Worm (Caenorhabditis elegans) whole organism, L2 larva: ENCODE measurements around the gene dsl-1.
"Not testable (repeated sequence)": the region's sequence is repeated elsewhere in the genome, so short reads cannot be mapped to it uniquely, and the experiment has no call there.

Experiments used
- C34F6.9 ChIP-seq: fragments of 150-350 bp; optimal IDR thresholded peaks from 2 replicates; lab custom pipeline; 2014; ENCODE audit warnings: missing biosample characterization, missing genetic modification characterization
- F13H6.1 ChIP-seq: sonication (generic microtip); optimal IDR thresholded peaks from 2 replicates; lab custom pipeline; 2016; ENCODE audit warnings: missing genetic modification characterization, missing compliant biosample characterization
- Y55F3AM.14 ChIP-seq: fragments of 200-800 bp; sonication (Bioruptor generic); optimal IDR thresholded peaks from 2 replicates; lab custom pipeline; 2018; ENCODE audit warnings: mild to moderate bottlenecking, missing genetic modification characterization, missing compliant biosample characterization
- ZK546.5 ChIP-seq: sonication (generic microtip); optimal IDR thresholded peaks from 2 replicates; lab custom pipeline; 2017; ENCODE audit warnings: missing biosample characterization, missing genetic modification characterization
- alr-1 ChIP-seq: fragments of 150-350 bp; optimal IDR thresholded peaks from 2 replicates; lab custom pipeline; 2014; ENCODE audit warnings: missing biosample characterization, missing genetic modification characterization
- aly-2 ChIP-seq: fragments of 150-350 bp; optimal IDR thresholded peaks from 2 replicates; lab custom pipeline; 2014; ENCODE audit warnings: missing biosample characterization, missing genetic modification characterization
- blmp-1 ChIP-seq: sonication (generic microtip); optimal IDR thresholded peaks from 2 replicates; lab custom pipeline; 2017; ENCODE audit warnings: missing genetic modification characterization, mild to moderate bottlenecking, missing compliant biosample characterization, antibody characterized with exemption, moderate library complexity; ENCODE audit not compliant: insufficient read depth
- crh-2 ChIP-seq: sonication (generic microtip); optimal IDR thresholded peaks from 2 replicates; lab custom pipeline; 2017; ENCODE audit warnings: missing biosample characterization, missing genetic modification characterization
- egl-27 ChIP-seq: sonication (generic microtip); optimal IDR thresholded peaks from 3 replicates; lab custom pipeline; 2017; ENCODE audit warnings: missing biosample characterization, missing genetic modification reagents, missing genetic modification characterization
- elt-1 ChIP-seq: fragments of 150-350 bp; optimal IDR thresholded peaks from 2 replicates; lab custom pipeline; 2014; ENCODE audit warnings: missing biosample characterization, missing genetic modification characterization
- elt-3 ChIP-seq: sonication (generic microtip); optimal IDR thresholded peaks from 2 replicates; lab custom pipeline; 2017; ENCODE audit warnings: missing biosample characterization, missing genetic modification characterization
- gmeb-1 ChIP-seq: fragments of 150-350 bp; optimal IDR thresholded peaks from 2 replicates; lab custom pipeline; 2014; ENCODE audit warnings: missing biosample characterization, missing genetic modification characterization
- lin-11 ChIP-seq: fragments of 150-350 bp; sonication (generic microtip); optimal IDR thresholded peaks from 2 replicates; lab custom pipeline; 2014; ENCODE audit warnings: missing biosample characterization, missing genetic modification characterization, inconsistent platforms, mixed read lengths
- lin-13 ChIP-seq: fragments of 150-350 bp; optimal IDR thresholded peaks from 2 replicates; lab custom pipeline; 2014; ENCODE audit warnings: missing biosample characterization, missing genetic modification reagents, missing genetic modification characterization
- lsy-2 ChIP-seq, 2 experiments: fragments of 150-350 bp in 1 of 2; sonication (generic microtip) in 1 of 2; optimal IDR thresholded peaks; 2 replicates each; lab custom pipeline; 2014 to 2017; ENCODE audit warnings: missing biosample characterization in 2 of 2, missing genetic modification characterization in 2 of 2
- mbf-1 ChIP-seq: sonication (generic microtip); optimal IDR thresholded peaks from 2 replicates; lab custom pipeline; 2017; ENCODE audit warnings: missing biosample characterization, missing genetic modification characterization
- mdl-1 ChIP-seq, 2 experiments: fragments of 150-350 bp in 1 of 2; sonication (generic microtip) in 1 of 2; optimal IDR thresholded peaks; 2 replicates each; lab custom pipeline; 2017; ENCODE audit warnings: missing biosample characterization in 2 of 2, missing genetic modification characterization in 2 of 2
- nhr-10 ChIP-seq: sonication (generic microtip); optimal IDR thresholded peaks from 2 replicates; lab custom pipeline; 2017; ENCODE audit warnings: missing biosample characterization, missing genetic modification characterization
- nhr-11 ChIP-seq: fragments of 150-350 bp; optimal IDR thresholded peaks from 2 replicates; lab custom pipeline; 2014; ENCODE audit warnings: missing biosample characterization, missing genetic modification characterization
- nhr-12 ChIP-seq: fragments of 150-350 bp; optimal IDR thresholded peaks from 2 replicates; lab custom pipeline; 2014; ENCODE audit warnings: missing biosample characterization, missing genetic modification characterization
- nhr-129 ChIP-seq: fragments of 150-350 bp; optimal IDR thresholded peaks from 2 replicates; lab custom pipeline; 2014; ENCODE audit warnings: missing biosample characterization, missing genetic modification characterization
- nhr-23 ChIP-seq: fragments of 150-350 bp; optimal IDR thresholded peaks from 2 replicates; lab custom pipeline; 2014; ENCODE audit warnings: missing biosample characterization, missing genetic modification reagents, missing genetic modification characterization
- nhr-6 ChIP-seq: fragments of 150-350 bp; optimal IDR thresholded peaks from 2 replicates; lab custom pipeline; 2014; ENCODE audit warnings: missing biosample characterization, missing genetic modification characterization
- nhr-77 ChIP-seq: fragments of 150-350 bp; optimal IDR thresholded peaks from 2 replicates; lab custom pipeline; 2014; ENCODE audit warnings: missing biosample characterization, missing genetic modification characterization
- peb-1 ChIP-seq: fragments of 150-350 bp; optimal IDR thresholded peaks from 2 replicates; lab custom pipeline; 2014; ENCODE audit warnings: missing biosample characterization, missing genetic modification characterization
- sem-4 ChIP-seq: fragments of 150-350 bp; optimal IDR thresholded peaks from 2 replicates; lab custom pipeline; 2014; ENCODE audit warnings: missing biosample characterization, missing genetic modification reagents, missing genetic modification characterization
- skn-1 ChIP-seq: sonication (generic microtip); optimal IDR thresholded peaks from 2 replicates; lab custom pipeline; 2017; ENCODE audit warnings: missing biosample characterization, missing genetic modification characterization
- snpc-4 ChIP-seq: fragments of 150-350 bp; optimal IDR thresholded peaks from 2 replicates; lab custom pipeline; 2014; ENCODE audit warnings: missing biosample characterization, missing genetic modification characterization
- unc-39 ChIP-seq: fragments of 150-350 bp; optimal IDR thresholded peaks from 2 replicates; lab custom pipeline; 2014; ENCODE audit warnings: missing biosample characterization, missing genetic modification characterization
- unc-55 ChIP-seq: fragments of 150-350 bp; sonication (generic microtip); optimal IDR thresholded peaks from 3 replicates; lab custom pipeline; 2014; ENCODE audit warnings: missing biosample characterization, missing genetic modification reagents, missing genetic modification characterization
- unc-62 ChIP-seq: fragments of 150-350 bp; optimal IDR thresholded peaks from 2 replicates; lab custom pipeline; 2014; ENCODE audit warnings: missing biosample characterization, missing genetic modification reagents, missing genetic modification characterization
- zag-1 ChIP-seq: fragments of 150-350 bp; optimal IDR thresholded peaks from 2 replicates; lab custom pipeline; 2014; ENCODE audit warnings: missing biosample characterization, missing genetic modification characterization
- ztf-11 ChIP-seq: sonication (generic microtip); optimal IDR thresholded peaks from 2 replicates; lab custom pipeline; 2017; ENCODE audit warnings: missing biosample characterization, missing genetic modification characterization
- ztf-4 ChIP-seq: fragments of 150-350 bp; optimal IDR thresholded peaks from 2 replicates; lab custom pipeline; 2014; ENCODE audit warnings: missing biosample characterization, missing genetic modification characterization

dsl-1 gene

DNA sequence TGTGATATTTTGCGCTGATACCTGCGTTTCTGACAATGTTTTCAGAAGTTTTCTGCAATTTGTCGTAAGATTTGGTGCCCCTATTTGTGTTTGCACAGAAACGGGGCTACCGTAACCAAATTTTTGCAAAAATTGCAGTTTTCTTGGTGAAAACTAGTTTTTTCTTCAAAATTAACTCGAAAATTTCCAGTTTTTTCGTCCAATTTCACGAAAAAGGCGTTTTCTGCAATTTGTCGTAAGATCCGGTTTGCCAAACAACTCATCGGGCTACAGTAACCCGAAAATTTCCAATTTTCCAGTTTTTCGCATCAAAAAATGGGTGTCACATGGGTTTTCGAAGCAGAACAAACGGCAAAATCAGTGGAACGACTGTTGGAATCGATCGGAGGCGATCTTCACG lies 20.4 kb downstream of the dsl-1 start, which contains the start of gene mdt-20:
Gene mdt-20, plus strand, starts transcription at position 301 of the 400 bp plus-strand sequence.
- not testable (repeated sequence) for TF ChIP-seq elt-1 (tag; lab: Kevin White, UChicago); ztf-11; nhr-23 (tag; lab: Kevin White, UChicago)

DNA sequence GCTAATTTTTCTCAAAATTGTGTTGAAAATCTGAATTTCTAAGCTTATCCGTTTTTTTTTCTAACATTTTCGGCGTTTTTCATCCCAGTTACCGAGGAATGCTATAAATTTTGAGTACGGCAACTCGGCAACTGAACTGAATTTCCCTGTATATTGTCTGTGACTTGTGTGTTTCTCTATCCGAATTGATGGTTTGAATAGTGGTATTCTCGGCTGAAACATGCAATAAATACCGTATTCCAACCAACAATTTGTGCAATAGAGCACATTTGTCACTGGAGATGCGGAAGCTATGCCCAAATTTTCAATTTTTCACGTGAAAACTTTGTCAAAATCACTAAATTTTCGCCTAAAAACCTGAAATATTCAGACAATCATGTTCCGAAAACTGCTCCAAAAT lies 25.6 kb downstream of the dsl-1 start, which contains the start of gene rmif-2:
Gene rmif-2, plus strand, starts transcription at position 301 of the 400 bp plus-strand sequence.
- TF ChIP-seq zag-1, ztf-4, unc-39 (tag; lab: Kevin White, UChicago): not testable (repeated sequence)

DNA sequence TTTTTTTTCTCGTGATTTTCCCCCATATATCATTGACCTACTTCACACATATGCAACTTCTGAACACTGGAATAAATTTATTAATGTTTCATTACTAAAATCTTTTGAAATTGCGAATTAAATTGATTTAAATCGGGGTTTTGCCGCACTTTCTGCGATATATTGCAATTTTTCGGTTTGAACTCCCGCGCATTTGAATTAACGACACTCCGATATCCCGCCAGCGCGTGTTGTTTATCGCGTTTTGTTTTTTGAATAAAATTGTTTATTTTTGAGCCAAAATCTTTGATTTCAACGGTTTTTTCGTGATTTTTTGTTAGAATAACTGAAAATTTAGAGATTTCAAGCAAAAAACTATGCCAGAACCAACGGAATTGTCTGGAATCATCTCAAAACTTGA lies 30.2 kb downstream of the dsl-1 start, which contains the start of gene Y104H12D.2:
Gene Y104H12D.2, plus strand, starts transcription at position 340 of the 400 bp plus-strand sequence.
- no peak for TF ChIP-seq mbf-1 (tag; lab: Kevin White, UChicago)
- no peak for TF ChIP-seq F13H6.1 (tag; lab: Kevin White, UChicago)
- peak; percentile 37 for TF ChIP-seq lin-13 (GFP tag; lab: Kevin White, UChicago)
- TF ChIP-seq skn-1 (tag; lab: Kevin White, UChicago), result no peak
- TF ChIP-seq C34F6.9 (tag; lab: Kevin White, UChicago), result peak; percentile 15
- peak; percentile 23 for TF ChIP-seq crh-2 (tag; lab: Kevin White, UChicago)
- TF ChIP-seq nhr-12 (tag; lab: Kevin White, UChicago), result no peak
- TF ChIP-seq gmeb-1 (tag; lab: Kevin White, UChicago), result peak; percentile 93
- TF ChIP-seq nhr-77 (tag; lab: Kevin White, UChicago), result no peak
- TF ChIP-seq lsy-2 (tag; optimal IDR thresholded peaks at IDR 0.05; lab: Kevin White, UChicago), result peak; percentile 6 to 68
- TF ChIP-seq nhr-129 (tag; lab: Kevin White, UChicago), result no peak
- TF ChIP-seq nhr-11 (tag; lab: Kevin White, UChicago), result no peak
- TF ChIP-seq blmp-1, result no peak
- peak; percentile 35 for TF ChIP-seq unc-55

DNA sequence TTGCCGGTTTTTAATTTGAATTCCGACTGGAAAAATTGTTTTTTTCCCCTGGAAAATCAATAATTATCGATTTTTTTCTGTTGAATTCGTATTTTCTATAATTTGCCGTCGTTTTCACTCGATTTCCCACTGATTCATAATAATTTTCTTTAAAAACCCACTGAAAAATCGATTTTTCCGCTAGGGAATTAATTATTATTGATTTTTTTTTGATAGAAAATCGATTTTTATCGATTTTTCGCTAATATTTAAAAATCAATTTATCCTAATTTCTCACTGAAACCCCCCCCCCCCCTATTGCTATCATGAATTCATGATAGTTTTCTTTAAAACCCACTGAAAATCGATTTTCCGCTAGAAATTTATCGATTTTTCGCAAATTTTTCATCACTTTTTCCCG lies 31.3 kb downstream of the dsl-1 start:
- TF ChIP-seq mdl-1 (tag; optimal IDR thresholded peaks at IDR 0.05; lab: Kevin White, UChicago) (no peak), nhr-10 (tag; lab: Kevin White, UChicago) (no peak), alr-1 (tag; lab: Kevin White, UChicago) (no peak), nhr-129 (tag; lab: Kevin White, UChicago) (no peak), peb-1 (tag; lab: Kevin White, UChicago) (no peak), elt-3 (tag; lab: Kevin White, UChicago) (no peak), Y55F3AM.14 (GFP tag; lab: Kevin White, UChicago) (no peak), sem-4 (tag; lab: Kevin White, UChicago) (no peak), nhr-6 (tag; lab: Kevin White, UChicago) (no peak), unc-62 (GFP tag; lab: Kevin White, UChicago) (no peak), ZK546.5 (tag; lab: Kevin White, UChicago) (no peak), aly-2 (no peak)

DNA sequence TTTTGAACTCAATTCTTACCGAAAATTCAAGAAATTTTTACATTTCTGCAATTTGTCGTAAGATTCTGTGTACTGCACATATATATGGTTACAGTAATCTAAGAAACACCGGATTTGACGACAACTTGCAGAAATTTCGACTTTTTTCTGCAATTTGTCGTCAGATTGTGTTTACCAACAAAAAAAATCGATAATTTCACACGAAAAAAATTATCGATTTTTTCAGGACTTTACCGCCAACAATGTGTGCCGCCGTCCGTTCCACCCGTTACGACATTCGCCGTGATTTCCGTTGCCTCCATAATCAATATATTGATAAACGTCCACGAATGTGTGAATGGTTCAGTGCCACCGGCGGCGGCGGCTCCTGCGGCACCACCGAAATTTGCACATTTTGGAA lies 33.5 kb downstream of the dsl-1 start:
- no peak for TF ChIP-seq mdl-1 (tag; optimal IDR thresholded peaks at IDR 0.05; lab: Kevin White, UChicago)
- TF ChIP-seq, all 48 proteins: peak for 0

DNA sequence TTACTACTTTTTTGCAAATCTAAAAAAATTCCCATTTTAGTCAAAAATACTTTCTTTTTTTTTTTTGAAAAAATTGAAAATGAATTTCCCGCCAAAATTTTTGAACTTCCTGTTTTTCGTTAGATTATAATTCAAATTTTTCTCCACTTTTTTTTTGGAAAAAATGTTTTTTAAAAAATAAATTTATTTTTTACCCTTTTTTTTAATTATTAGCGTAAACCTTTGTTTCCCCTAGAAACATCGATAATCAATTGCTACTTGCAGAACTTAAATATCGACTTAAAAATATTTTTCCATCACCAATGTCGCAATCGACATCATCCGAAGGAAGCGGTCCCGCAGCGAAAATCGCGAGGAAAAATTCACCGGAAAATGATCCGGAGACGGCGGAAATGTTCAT lies 37.5 kb downstream of the dsl-1 start, which contains the start of gene cec-2:
Gene cec-2, plus strand, starts transcription at position 301 of the 400 bp plus-strand sequence.
- TF ChIP-seq nhr-23 (tag; lab: Kevin White, UChicago), result no peak
- TF ChIP-seq nhr-12 (tag; lab: Kevin White, UChicago), result no peak
- no peak for TF ChIP-seq egl-27
- no peak for TF ChIP-seq alr-1 (tag; lab: Kevin White, UChicago)
- no peak for TF ChIP-seq nhr-77 (tag; lab: Kevin White, UChicago)
- no peak for TF ChIP-seq nhr-10 (tag; lab: Kevin White, UChicago)
- no peak for TF ChIP-seq skn-1 (tag; lab: Kevin White, UChicago)
- TF ChIP-seq lin-11 (tag; lab: Kevin White, UChicago), result no peak
- no peak for TF ChIP-seq snpc-4 (tag; lab: Kevin White, UChicago)
